Fruit fly (Drosophila melanogaster): ENCODE measurements around the gene Taf8.

DNA sequence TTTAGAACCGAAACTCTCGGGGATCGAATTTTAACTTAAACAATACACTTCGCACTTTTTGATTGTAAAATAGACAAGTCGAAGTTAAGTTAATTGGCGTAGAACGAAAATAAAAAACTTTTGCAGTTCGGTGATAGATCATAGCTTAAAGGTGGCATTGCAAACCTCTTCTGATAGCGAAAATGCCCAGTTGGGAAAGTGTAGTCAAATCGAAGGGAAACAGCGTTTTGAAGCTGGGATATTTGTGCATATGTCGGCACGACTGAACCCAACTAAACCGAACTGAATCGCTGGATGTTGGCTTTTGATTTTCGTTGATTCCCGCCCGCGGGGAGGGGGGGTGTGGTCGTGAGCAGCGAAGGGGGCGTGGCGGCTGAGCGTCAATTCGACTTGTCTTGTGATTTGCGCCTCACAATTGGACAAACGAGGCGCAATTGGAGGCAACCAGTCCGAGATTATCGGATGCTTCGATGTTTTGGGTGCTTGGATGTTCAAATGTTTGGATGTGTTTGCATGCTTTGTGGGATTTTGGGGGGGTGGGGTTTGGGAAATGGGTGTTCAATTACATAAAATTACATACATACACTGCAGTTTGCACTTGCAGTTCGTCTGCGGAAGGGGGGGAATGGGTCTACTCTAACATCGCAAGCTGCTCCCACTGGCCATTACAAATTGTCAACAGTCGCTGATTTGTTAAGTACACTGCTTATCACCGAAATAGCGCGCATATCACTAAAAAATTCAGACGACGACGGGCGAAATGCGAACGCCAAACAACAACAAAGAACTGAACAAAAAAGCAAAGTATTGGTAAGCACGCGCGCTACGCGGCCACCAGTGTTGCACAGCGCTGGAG lies 16.9 kb upstream of the Taf8 start:
- TF ChIP-seq CG9705 (GFP tag; optimal IDR thresholded peaks at IDR 0.05) (no peak), Myc (optimal IDR thresholded peaks at IDR 0.05) (no peak), usp (GFP tag; optimal IDR thresholded peaks at IDR 0.05) (no peak), Dfd (GFP tag; optimal IDR thresholded peaks at IDR 0.05) (no peak), N (GFP tag; optimal IDR thresholded peaks at IDR 0.05) (no peak), psq (GFP tag; optimal IDR thresholded peaks at IDR 0.05) (no peak), CG32264 (GFP tag; optimal IDR thresholded peaks at IDR 0.05) (no peak), GATAd (GFP tag; optimal IDR thresholded peaks at IDR 0.05) (no peak), brk (GFP tag; optimal IDR thresholded peaks at IDR 0.05) (no peak), Hr78 (GFP tag; optimal IDR thresholded peaks at IDR 0.05) (no peak), br (GFP tag; optimal IDR thresholded peaks at IDR 0.05) (no peak), pan (optimal IDR thresholded peaks at IDR 0.05) (no peak), OdsH (GFP tag; optimal IDR thresholded peaks at IDR 0.05) (no peak)

Measured in whole organism, wandering third instar larva.